Fruit fly (Drosophila melanogaster) whole organism, pupa: Measurements from ENCODE around the gene CG31368.

Experiments
- CG10348 ChIP-seq: fragments of 200-800 bp; sonication (Bioruptor generic); IDR thresholded peaks from 2 replicates; pipeline ENCODE4 v1.3.6; 2022; ENCODE audit warnings: missing biosample characterization, missing genetic modification characterization
- CG12605 ChIP-seq: fragments of 200-800 bp; sonication (Bioruptor generic); IDR thresholded peaks from 2 replicates; pipeline ENCODE4 v1.3.6; 2022; ENCODE audit warnings: missing biosample characterization, missing genetic modification characterization
- CG13204 ChIP-seq: fragments of 200-800 bp; sonication (Bioruptor generic); optimal IDR thresholded peaks from 2 replicates; lab custom pipeline; 2018; ENCODE audit warnings: missing biosample characterization, mild to moderate bottlenecking, missing genetic modification characterization, moderate library complexity
- CG14655 ChIP-seq: fragments of 200-800 bp; sonication (Bioruptor generic); optimal IDR thresholded peaks from 3 replicates; lab custom pipeline; 2017; ENCODE audit warnings: mild to moderate bottlenecking, missing biosample characterization, missing genetic modification reagents, missing genetic modification characterization
- CG15710 ChIP-seq: fragments of 200-800 bp; sonication (Bioruptor generic); optimal IDR thresholded peaks from 2 replicates; lab custom pipeline; 2018; ENCODE audit warnings: missing biosample characterization, mild to moderate bottlenecking, missing genetic modification characterization, moderate library complexity
- CG17806 ChIP-seq: fragments of 200-800 bp; sonication (Bioruptor generic); optimal IDR thresholded peaks from 2 replicates; lab custom pipeline; 2018; ENCODE audit warnings: missing biosample characterization, mild to moderate bottlenecking, missing genetic modification characterization, moderate library complexity
- CG32121 ChIP-seq: fragments of 200-800 bp; sonication (Bioruptor generic); IDR thresholded peaks from 2 replicates; pipeline ENCODE4 v1.3.6; 2022; ENCODE audit warnings: missing biosample characterization, missing genetic modification characterization
- CG34367 ChIP-seq: fragments of 200-800 bp; sonication (Bioruptor generic); optimal IDR thresholded peaks from 2 replicates; lab custom pipeline; 2018; ENCODE audit warnings: missing biosample characterization, mild to moderate bottlenecking, missing genetic modification characterization
- CG4496 ChIP-seq: fragments of 200-800 bp; sonication (Bioruptor generic); IDR thresholded peaks from 3 replicates; pipeline ENCODE4 v1.3.6; 2022; ENCODE audit warnings: missing biosample characterization, missing genetic modification characterization
- CG8159 ChIP-seq: fragments of 200-800 bp; sonication (Bioruptor generic); optimal IDR thresholded peaks from 3 replicates; lab custom pipeline; 2018; ENCODE audit warnings: missing biosample characterization, mild to moderate bottlenecking, missing genetic modification characterization, moderate library complexity
- CG8301 ChIP-seq: fragments of 200-800 bp; sonication (Bioruptor generic); optimal IDR thresholded peaks from 2 replicates; lab custom pipeline; 2018; ENCODE audit warnings: missing biosample characterization, mild to moderate bottlenecking, missing genetic modification characterization
- CG9948 ChIP-seq: fragments of 200-800 bp; sonication (Bioruptor generic); optimal IDR thresholded peaks from 2 replicates; lab custom pipeline; 2018; ENCODE audit warnings: missing biosample characterization, mild to moderate bottlenecking, missing genetic modification characterization, moderate library complexity
- D1 ChIP-seq: fragments of 200-800 bp; sonication (Bioruptor generic); optimal IDR thresholded peaks from 2 replicates; lab custom pipeline; 2018; ENCODE audit warnings: missing biosample characterization, mild to moderate bottlenecking, missing genetic modification characterization, moderate library complexity
- EcR ChIP-seq: fragments of 200-800 bp; sonication (Bioruptor generic); optimal IDR thresholded peaks from 3 replicates; lab custom pipeline; 2019; ENCODE audit warnings: missing biosample characterization, missing genetic modification characterization, mild to moderate bottlenecking, moderate library complexity, missing genetic modification reagents
- Ets98B ChIP-seq: fragments of 200-800 bp; sonication (Bioruptor generic); IDR thresholded peaks from 2 replicates; pipeline ENCODE4 v1.3.6; 2022; ENCODE audit warnings: missing biosample characterization, missing genetic modification characterization
- Pif1A ChIP-seq: fragments of 200-800 bp; sonication (Bioruptor generic); optimal IDR thresholded peaks from 3 replicates; lab custom pipeline; 2016; ENCODE audit warnings: missing biosample characterization, missing genetic modification characterization
- Pif1B ChIP-seq: fragments of 200-800 bp; sonication (Bioruptor generic); optimal IDR thresholded peaks from 3 replicates; lab custom pipeline; 2016; ENCODE audit warnings: missing biosample characterization, missing genetic modification characterization
- Snoo ChIP-seq: fragments of 200-800 bp; sonication (Bioruptor generic); optimal IDR thresholded peaks from 3 replicates; lab custom pipeline; 2017; ENCODE audit warnings: missing biosample characterization, mild to moderate bottlenecking, missing genetic modification characterization, inconsistent platforms
- fd96Ca ChIP-seq: fragments of 200-800 bp; sonication (Bioruptor generic); IDR thresholded peaks from 3 replicates; pipeline ENCODE4 v1.3.6; 2022; ENCODE audit warnings: missing biosample characterization, missing genetic modification characterization
- gl ChIP-seq: fragments of 200-800 bp; sonication (Bioruptor generic); optimal IDR thresholded peaks from 2 replicates; lab custom pipeline; 2018; ENCODE audit warnings: missing biosample characterization, mild to moderate bottlenecking, missing genetic modification characterization
- rn ChIP-seq: fragments of 200-800 bp; sonication (Bioruptor generic); IDR thresholded peaks from 2 replicates; pipeline ENCODE4 v1.3.6; 2022; ENCODE audit warnings: missing biosample characterization, missing genetic modification characterization

The CG31368 gene

DNA sequence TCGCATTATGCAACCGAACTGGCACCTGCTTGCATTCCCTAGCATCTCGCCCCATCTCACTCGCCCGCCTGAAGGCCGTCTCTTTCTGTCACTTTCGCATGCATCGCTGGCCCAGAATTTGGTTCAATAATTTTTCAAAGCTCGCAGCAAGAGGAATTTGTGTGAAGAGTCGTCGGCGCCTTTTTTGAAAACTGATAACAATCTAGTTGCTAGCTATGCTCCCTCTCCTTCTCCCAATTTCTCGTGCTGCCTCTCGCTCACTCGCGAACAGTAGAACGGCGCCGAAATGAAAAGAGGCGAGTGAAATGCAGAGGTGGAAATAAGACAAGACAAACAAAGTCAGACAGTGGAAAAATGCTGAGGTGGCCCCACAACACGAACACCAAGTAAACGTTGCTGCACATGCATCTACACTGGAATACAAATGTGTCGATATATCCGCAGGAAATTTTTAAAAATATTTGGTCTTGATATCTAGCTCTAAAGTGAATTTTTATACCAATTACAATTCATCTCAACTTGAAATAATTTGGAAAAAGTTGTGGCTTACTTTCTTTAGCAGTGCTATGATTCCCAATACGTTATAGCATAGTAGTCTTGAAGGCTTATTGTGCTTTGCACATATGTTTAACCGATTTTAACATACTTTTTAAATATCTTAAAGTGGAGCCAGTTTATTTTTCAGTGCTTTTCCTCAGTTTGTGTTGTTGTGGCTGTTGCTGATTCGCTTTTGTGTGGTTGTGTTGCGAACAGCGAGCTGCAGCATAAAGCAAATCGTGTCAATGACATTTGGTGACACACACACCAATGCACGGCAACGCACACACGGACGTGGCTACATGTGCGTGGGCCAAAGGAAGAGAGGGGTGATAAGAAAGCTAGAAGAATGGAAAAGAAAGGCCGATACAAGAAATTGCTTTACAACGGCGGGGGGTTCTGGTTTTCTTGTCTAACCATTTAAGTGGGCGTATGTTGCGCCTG, 31.4 kb upstream of the CG31368 start:
- TF ChIP-seq D1 (tag; lab: Kevin White, UChicago) (peak; percentile 64), fd96Ca (peak; percentile 88), EcR (GFP tag; lab: Kevin White, UChicago) (peak; percentile 85), gl (peak; percentile 60), CG17806 (tag; lab: Kevin White, UChicago) (peak; percentile 80), CG34367 (tag; lab: Kevin White, UChicago) (peak; percentile 75), CG8301 (tag; lab: Kevin White, UChicago) (peak; percentile 98), CG13204 (GFP tag; lab: Kevin White, UChicago) (peak; percentile 54), rn (peak; percentile 56), Ets98B (peak; percentile 88), CG14655 (GFP tag; lab: Kevin White, UChicago) (peak; percentile 98), Pif1A (peak; percentile 91), CG9948 (tag; lab: Kevin White, UChicago) (peak; percentile 87), CG4496 (GFP tag; lab: Robert Waterston, UW) (peak; percentile 86), Pif1B (peak; percentile 75), Snoo (tag; lab: Kevin White, UChicago) (peak; percentile 55), CG8159 (tag; lab: Kevin White, UChicago) (peak; percentile 84), CG32121 (peak; percentile 83), CG12605 (peak; percentile 70), CG15710 (tag; lab: Kevin White, UChicago) (peak; percentile 83), CG10348 (peak; percentile 81)

- TF ChIP-seq CG8159 (tag; lab: Kevin White, UChicago) (no peak), CG8301 (tag; lab: Kevin White, UChicago) (peak; percentile 56), rn (no peak), D1 (tag; lab: Kevin White, UChicago) (no peak), CG17806 (tag; lab: Kevin White, UChicago) (peak; percentile 20), CG14655 (GFP tag; lab: Kevin White, UChicago) (peak; percentile 40)
Observed at dm6 chr3R:11851939-11852338, 30.7 kb upstream of the CG31368 start.

dm6 chr3R:11855156-11855555, 27.4 kb upstream of the CG31368 start:
- no peak for TF ChIP-seq Pif1B
- no peak for TF ChIP-seq EcR (GFP tag; lab: Kevin White, UChicago)
- no peak for TF ChIP-seq CG10348
- no peak for TF ChIP-seq fd96Ca
- no peak for TF ChIP-seq rn
- TF ChIP-seq Snoo (tag; lab: Kevin White, UChicago) = no peak
- peak; percentile 36 for TF ChIP-seq CG14655 (GFP tag; lab: Kevin White, UChicago)
- TF ChIP-seq Pif1A = no peak
- no peak for TF ChIP-seq gl
- no peak for TF ChIP-seq CG12605
- peak; percentile 6 for TF ChIP-seq CG17806 (tag; lab: Kevin White, UChicago)
- peak; percentile 22 for TF ChIP-seq CG8159 (tag; lab: Kevin White, UChicago)
- TF ChIP-seq CG9948 (tag; lab: Kevin White, UChicago) = no peak

dm6 chr3R:11856295-11856694, 26.3 kb upstream of the CG31368 start:
- TF ChIP-seq fd96Ca (no peak), CG14655 (GFP tag; lab: Kevin White, UChicago) (no peak), CG4496 (GFP tag; lab: Robert Waterston, UW) (no peak), EcR (GFP tag; lab: Kevin White, UChicago) (no peak), CG8159 (tag; lab: Kevin White, UChicago) (no peak), CG9948 (tag; lab: Kevin White, UChicago) (no peak), CG17806 (tag; lab: Kevin White, UChicago) (no peak), rn (no peak), gl (no peak), CG34367 (tag; lab: Kevin White, UChicago) (no peak)

- TF ChIP-seq CG9948 (tag; lab: Kevin White, UChicago) (no peak), Pif1B (no peak), rn (no peak), CG15710 (tag; lab: Kevin White, UChicago) (peak; percentile 27), CG12605 (peak; percentile 38; the same call in 1 of the 2 replicates), CG8301 (tag; lab: Kevin White, UChicago) (no peak), EcR (GFP tag; lab: Kevin White, UChicago) (peak; percentile 69), Ets98B (peak; percentile 29; the same call in 1 of the 2 replicates), CG13204 (GFP tag; lab: Kevin White, UChicago) (peak; percentile 84), Snoo (tag; lab: Kevin White, UChicago) (no peak), CG34367 (tag; lab: Kevin White, UChicago) (peak; percentile 33), D1 (tag; lab: Kevin White, UChicago) (peak; percentile 6), gl (peak; percentile 86), CG4496 (GFP tag; lab: Robert Waterston, UW) (no peak), CG17806 (tag; lab: Kevin White, UChicago) (no peak), CG32121 (0 out of 2 replicates have a peak, but pooled peaks have one; percentile 16), CG14655 (GFP tag; lab: Kevin White, UChicago) (no peak), CG10348 (no peak), CG8159 (tag; lab: Kevin White, UChicago) (no peak), Pif1A (peak; percentile 5), fd96Ca (peak; percentile 40; the same call in 1 of the 3 replicates)
Observed at dm6 chr3R:11859103-11859502, 23.5 kb upstream of the CG31368 start.
